Worm (Caenorhabditis elegans) whole organism, young adult: ENCODE measurements around the gene K06H7.8.
A peak's percentile ranks its signal among the peaks of the same experiment; 100 is the strongest.

Source experiments
- F39B2.1 ChIP-seq: fragments of 200-800 bp; sonication (Bioruptor generic); IDR thresholded peaks from 2 replicates; pipeline ENCODE4 v1.3.6; 2022; ENCODE audit warnings: missing genetic modification reagents, missing genetic modification characterization, missing compliant biosample characterization
- F49E8.2 ChIP-seq: sonication (generic microtip); optimal IDR thresholded peaks from 3 replicates; lab custom pipeline; 2017; ENCODE audit warnings: missing genetic modification characterization, mild to moderate bottlenecking, missing compliant biosample characterization, antibody characterized with exemption, moderate library complexity; ENCODE audit not compliant: insufficient read depth
- ama-1 ChIP-seq, 3 experiments: fragments of 150-350 bp in 1 of 3; sonication (generic microtip) in 2 of 3; optimal IDR thresholded peaks; 2 replicates each; lab custom pipeline; 2014 to 2018; ENCODE audit warnings: missing biosample characterization in 2 of 3, missing genetic modification characterization in 2 of 3, missing genetic modification reagents in 2 of 3
- attf-3 ChIP-seq: fragments of 200-800 bp; sonication (Bioruptor generic); conservative IDR thresholded peaks from 2 replicates; pipeline ENCODE4 v1.3.6; 2022; ENCODE audit warnings: missing genetic modification reagents, missing genetic modification characterization, missing compliant biosample characterization
- dox-1 ChIP-seq: fragments of 200-800 bp; sonication (Bioruptor generic); IDR thresholded peaks from 2 replicates; pipeline ENCODE4 v1.3.6; 2022; ENCODE audit warnings: missing genetic modification reagents, missing genetic modification characterization, missing compliant biosample characterization
- madf-3 ChIP-seq: fragments of 200-800 bp; sonication (Bioruptor generic); IDR thresholded peaks from 2 replicates; pipeline ENCODE4 v1.3.6; 2022; ENCODE audit warnings: missing genetic modification reagents, missing genetic modification characterization, missing compliant biosample characterization
- nfya-1 ChIP-seq: sonication (generic microtip); optimal IDR thresholded peaks from 2 replicates; lab custom pipeline; 2017; ENCODE audit warnings: antibody characterized with exemption, missing compliant biosample characterization, missing genetic modification characterization, borderline replicate concordance; ENCODE audit not compliant: insufficient read depth
- nhr-27 ChIP-seq: fragments of 200-800 bp; sonication (Bioruptor generic); optimal IDR thresholded peaks from 2 replicates; lab custom pipeline; 2018; ENCODE audit warnings: mild to moderate bottlenecking, missing genetic modification characterization, moderate library complexity, missing compliant biosample characterization
- rpc-1 ChIP-seq, 2 experiments: fragments of 150-350 bp in 1 of 2; sonication (generic microtip) in 1 of 2; optimal IDR thresholded peaks; 2 replicates each; lab custom pipeline; 2014 to 2018; ENCODE audit warnings: missing biosample characterization in 1 of 2, missing genetic modification characterization in 1 of 2, missing genetic modification reagents in 1 of 2, missing genotype in 1 of 2
- sdz-38 ChIP-seq: sonication (generic microtip); optimal IDR thresholded peaks from 2 replicates; lab custom pipeline; 2016; ENCODE audit warnings: missing genotype, missing genetic modification characterization, missing compliant biosample characterization
- snpc-1.3 ChIP-seq: sonication (generic microtip); optimal IDR thresholded peaks from 2 replicates; lab custom pipeline; 2017; ENCODE audit warnings: missing genetic modification characterization, mild to moderate bottlenecking, missing compliant biosample characterization, antibody characterized with exemption, moderate library complexity, missing genotype, missing genetic modification reagents; ENCODE audit not compliant: insufficient read depth
- unc-62 ChIP-seq: fragments of 150-350 bp; optimal IDR thresholded peaks from 2 replicates; lab custom pipeline; 2014; ENCODE audit warnings: missing biosample characterization, missing genetic modification reagents, missing genetic modification characterization
- zim-3 ChIP-seq: sonication (generic microtip); optimal IDR thresholded peaks from 2 replicates; lab custom pipeline; 2017; ENCODE audit warnings: mild to moderate bottlenecking, missing genetic modification characterization, moderate library complexity, missing compliant biosample characterization

ce11 chrIII:8100960-8101359 lies 2.9 kb upstream of the K06H7.8 start, which contains the start of gene plk-1:
- TF ChIP-seq zim-3 (tag; lab: Kevin White, UChicago) (no peak), unc-62 (GFP tag; lab: Kevin White, UChicago) (no peak), dox-1 (GFP tag; lab: Robert Waterston, UW) (peak; percentile 85), F49E8.2 (tag; lab: Kevin White, UChicago) (peak; percentile 69), nhr-27 (tag; lab: Kevin White, UChicago) (no peak), F39B2.1 (GFP tag; lab: Robert Waterston, UW) (no peak), snpc-1.3 (tag; lab: Kevin White, UChicago) (no peak), attf-3 (GFP tag; lab: Robert Waterston, UW) (peak; percentile 54), madf-3 (GFP tag; lab: Robert Waterston, UW) (peak; percentile 86), ama-1 (optimal IDR thresholded peaks at IDR 0.05; lab: Kevin White, UChicago) (no peak), ama-1 (GFP tag; optimal IDR thresholded peaks at IDR 0.05; lab: Kevin White, UChicago) (no peak), sdz-38 (no peak), nfya-1 (tag; lab: Kevin White, UChicago) (no peak), rpc-1 (optimal IDR thresholded peaks at IDR 0.05; lab: Kevin White, UChicago) (no peak), rpc-1 (tag; optimal IDR thresholded peaks at IDR 0.05; lab: Kevin White, UChicago) (no peak)
